Worm (Caenorhabditis elegans): ENCODE results near the gene srh-142.

srh-142 gene

DNA sequence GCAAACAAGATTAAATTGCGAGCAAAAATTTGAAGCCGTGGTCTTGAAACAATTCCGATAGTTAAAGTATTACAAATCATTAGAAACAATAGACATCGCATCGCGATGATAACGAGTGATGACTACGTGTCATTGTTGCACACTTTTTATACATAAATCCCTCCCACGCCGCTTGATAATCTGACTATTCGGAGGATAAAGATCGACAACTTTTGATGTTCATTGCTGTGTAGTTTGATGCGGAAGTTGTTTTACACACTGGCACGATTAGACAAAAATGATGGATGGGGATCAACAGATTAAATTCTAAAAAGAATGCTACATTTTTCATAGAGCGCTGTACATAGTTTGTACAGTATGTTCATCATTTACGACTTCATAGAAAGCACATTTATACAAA is 18.5 kb upstream of the srh-142 start, which contains the start of gene T08G3.11:
T08G3.11 (minus strand) TSS at position 101 of the 400 bp plus-strand sequence.
- TF ChIP-seq mdl-1 (tag; optimal IDR thresholded peaks at IDR 0.05) (no peak), fkh-2 (tag; optimal IDR thresholded peaks at IDR 0.05) (no peak), ztf-11 (tag; optimal IDR thresholded peaks at IDR 0.05) (no peak), jun-1 (tag; optimal IDR thresholded peaks at IDR 0.05) (no peak), ceh-16 (tag; optimal IDR thresholded peaks at IDR 0.05) (no peak), egl-5 (tag; optimal IDR thresholded peaks at IDR 0.05) (no peak), nhr-12 (tag; optimal IDR thresholded peaks at IDR 0.05) (no peak), pha-4 (tag; optimal IDR thresholded peaks at IDR 0.05) (no peak), nhr-43 (tag; optimal IDR thresholded peaks at IDR 0.05; ENCODE audit: poor library complexity, severe bottlenecking) (no peak), pqm-1 (tag; optimal IDR thresholded peaks at IDR 0.05) (no peak), unc-39 (tag; optimal IDR thresholded peaks at IDR 0.05) (no peak), ZK546.5 (tag; optimal IDR thresholded peaks at IDR 0.05) (no peak), nhr-23 (tag; optimal IDR thresholded peaks at IDR 0.05) (no peak), ceh-82 (tag; optimal IDR thresholded peaks at IDR 0.05) (no peak), R02D3.7 (tag; optimal IDR thresholded peaks at IDR 0.05) (no peak), nhr-67 (tag; optimal IDR thresholded peaks at IDR 0.05) (no peak), nhr-237 (tag; optimal IDR thresholded peaks at IDR 0.05) (no peak), elt-2 (tag; optimal IDR thresholded peaks at IDR 0.05) (no peak), aly-2 (tag; optimal IDR thresholded peaks at IDR 0.05) (no peak)

- TF ChIP-seq jun-1 (tag; optimal IDR thresholded peaks at IDR 0.05) (no peak), nfya-1 (tag; optimal IDR thresholded peaks at IDR 0.05; ENCODE audit: insufficient read depth) (no peak), elt-1 (tag; optimal IDR thresholded peaks at IDR 0.05) (no peak), fkh-10 (GFP tag; optimal IDR thresholded peaks at IDR 0.05) (no peak), pqm-1 (tag; optimal IDR thresholded peaks at IDR 0.05) (no peak), aly-2 (tag; optimal IDR thresholded peaks at IDR 0.05) (no peak), ama-1 (optimal IDR thresholded peaks at IDR 0.05) (no peak), ztf-4 (tag; optimal IDR thresholded peaks at IDR 0.05) (no peak), unc-62 (GFP tag; optimal IDR thresholded peaks at IDR 0.05) (no peak), ztf-11 (tag; optimal IDR thresholded peaks at IDR 0.05) (no peak)
Observed at ce11 chrV:16471995-16472563, 11.3 kb upstream of the srh-142 start, which contains the start of gene srw-35. Gene srw-35 (plus strand): TSS chrV:16472513.

DNA sequence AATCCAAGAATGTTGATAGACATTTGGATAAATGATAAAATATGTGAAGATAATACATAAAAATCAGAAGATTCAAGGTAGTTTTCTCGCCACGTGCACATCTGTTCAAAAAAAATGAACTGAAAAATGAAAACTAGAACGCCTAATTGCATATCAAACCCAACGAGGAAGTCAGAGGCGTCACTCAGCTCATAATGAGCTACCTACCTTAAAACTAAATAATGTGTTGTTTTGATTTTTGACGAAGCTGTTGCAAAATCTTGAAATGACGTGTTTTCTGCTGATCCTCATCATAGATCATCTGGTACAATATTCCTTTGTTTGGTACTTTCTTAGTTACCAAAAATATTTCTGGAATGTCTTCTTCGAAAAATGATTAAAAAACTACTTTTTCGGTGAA is 10.2 kb upstream of the srh-142 start, which contains the start of gene srh-138:
srh-138 (minus strand) TSS at position 101 of the 400 bp plus-strand sequence.
- TF ChIP-seq mml-1 (tag; optimal IDR thresholded peaks at IDR 0.05) (no peak), ceh-82 (tag; optimal IDR thresholded peaks at IDR 0.05) (no peak), egl-5 (tag; optimal IDR thresholded peaks at IDR 0.05) (no peak), nfya-1 (tag; optimal IDR thresholded peaks at IDR 0.05; ENCODE audit: insufficient read depth) (no peak), eor-1 (tag; optimal IDR thresholded peaks at IDR 0.05) (no peak), pqm-1 (tag; optimal IDR thresholded peaks at IDR 0.05) (no peak), nhr-28 (tag; optimal IDR thresholded peaks at IDR 0.05) (no peak), ceh-16 (tag; optimal IDR thresholded peaks at IDR 0.05) (no peak), nhr-12 (tag; optimal IDR thresholded peaks at IDR 0.05) (no peak), ama-1 (optimal IDR thresholded peaks at IDR 0.05) (no peak), elt-2 (tag; optimal IDR thresholded peaks at IDR 0.05) (no peak), daf-12 (tag; optimal IDR thresholded peaks at IDR 0.05) (no peak), nhr-77 (tag; optimal IDR thresholded peaks at IDR 0.05) (no peak)

- TF ChIP-seq skn-1 (tag; optimal IDR thresholded peaks at IDR 0.05), result no peak
- TF ChIP-seq ztf-4 (tag; optimal IDR thresholded peaks at IDR 0.05), result no peak
Observed at ce11 chrV:16467840-16468239, 7.1 kb upstream of the srh-142 start, which contains the start of gene sru-44. Gene sru-44 (minus strand): TSS chrV:16467940.

- no peak for TF ChIP-seq aly-2 (tag; optimal IDR thresholded peaks at IDR 0.05)
- TF ChIP-seq snpc-4 (tag; optimal IDR thresholded peaks at IDR 0.05), result no peak
- TF ChIP-seq ztf-4 (tag; optimal IDR thresholded peaks at IDR 0.05), result no peak
- no peak for TF ChIP-seq hmg-11 (tag; optimal IDR thresholded peaks at IDR 0.05)
- TF ChIP-seq lsy-12 (tag; optimal IDR thresholded peaks at IDR 0.05), result no peak
- TF ChIP-seq ceh-16 (tag; optimal IDR thresholded peaks at IDR 0.05), result no peak
- no peak for TF ChIP-seq ZK546.5 (tag; optimal IDR thresholded peaks at IDR 0.05)
- no peak for TF ChIP-seq elt-3 (tag; optimal IDR thresholded peaks at IDR 0.05)
- TF ChIP-seq unc-39 (tag; optimal IDR thresholded peaks at IDR 0.05), result no peak
- no peak for TF ChIP-seq nhr-43 (tag; optimal IDR thresholded peaks at IDR 0.05; ENCODE audit: poor library complexity, severe bottlenecking)
- no peak for TF ChIP-seq mdl-1 (tag; optimal IDR thresholded peaks at IDR 0.05)
- TF ChIP-seq elt-1 (tag; optimal IDR thresholded peaks at IDR 0.05), result no peak
- no peak for TF ChIP-seq ceh-28 (tag; optimal IDR thresholded peaks at IDR 0.05)
Observed at ce11 chrV:16459377-16459776, 1.4 kb downstream of the srh-142 start.

All from whole organism, L3 larva.